Fruit fly (Drosophila melanogaster) whole organism, embryonic: ENCODE measurements around the gene MED14.

Experiments used
- Asciz ChIP-seq: fragments of 200-800 bp; sonication (Bioruptor generic); optimal IDR thresholded peaks from 2 replicates; lab custom pipeline; 2017; ENCODE audit warnings: missing biosample characterization, mild to moderate bottlenecking, missing genetic modification characterization, missing genetic modification reagents
- B-H1 ChIP-seq: fragments of 200-800 bp; sonication (Bioruptor generic); IDR thresholded peaks from 3 replicates; pipeline ENCODE4 v1.3.6; 2022; ENCODE audit warnings: missing biosample characterization, missing genetic modification characterization
- BtbVII ChIP-seq: fragments of 200-800 bp; sonication (Bioruptor generic); optimal IDR thresholded peaks from 3 replicates; lab custom pipeline; 2017; ENCODE audit warnings: missing biosample characterization, mild to moderate bottlenecking, missing genetic modification characterization
- CG10267 ChIP-seq: fragments of 200-800 bp; sonication (Bioruptor generic); optimal IDR thresholded peaks from 2 replicates; lab custom pipeline; 2018; ENCODE audit warnings: missing biosample characterization, mild to moderate bottlenecking, missing genetic modification characterization, moderate library complexity
- CG10979 ChIP-seq: fragments of 200-800 bp; sonication (Bioruptor generic); optimal IDR thresholded peaks from 2 replicates; lab custom pipeline; 2018; ENCODE audit warnings: missing biosample characterization, mild to moderate bottlenecking, missing genetic modification characterization, moderate library complexity
- CG12071 ChIP-seq: fragments of 200-800 bp; sonication (Bioruptor generic); optimal IDR thresholded peaks from 3 replicates; lab custom pipeline; 2018; ENCODE audit warnings: missing biosample characterization, mild to moderate bottlenecking, missing genetic modification characterization
- CG12769 ChIP-seq: fragments of 200-800 bp; sonication (Bioruptor generic); optimal IDR thresholded peaks from 2 replicates; lab custom pipeline; 2019; ENCODE audit warnings: missing biosample characterization, mild to moderate bottlenecking, missing genetic modification characterization, moderate library complexity
- CG13123 ChIP-seq: fragments of 200-800 bp; sonication (Bioruptor generic); optimal IDR thresholded peaks from 2 replicates; lab custom pipeline; 2016; ENCODE audit warnings: missing biosample characterization, missing genetic modification characterization
- CG13624 ChIP-seq: fragments of 200-800 bp; sonication (Bioruptor generic); optimal IDR thresholded peaks from 2 replicates; lab custom pipeline; 2016; ENCODE audit warnings: missing biosample characterization, missing genetic modification characterization
- CG14667 ChIP-seq: fragments of 200-800 bp; sonication (Bioruptor generic); IDR thresholded peaks from 2 replicates; pipeline ENCODE4 v1.3.6; 2022; ENCODE audit warnings: missing biosample characterization, missing genetic modification characterization
- CG14710 ChIP-seq: fragments of 200-800 bp; sonication (Bioruptor generic); optimal IDR thresholded peaks from 3 replicates; lab custom pipeline; 2019; ENCODE audit warnings: missing biosample characterization, mild to moderate bottlenecking, missing genetic modification characterization, moderate library complexity
- CG17385 ChIP-seq: fragments of 200-800 bp; sonication (Bioruptor generic); optimal IDR thresholded peaks from 3 replicates; lab custom pipeline; 2018; ENCODE audit warnings: missing biosample characterization, mild to moderate bottlenecking, missing genetic modification characterization
- CG30431 ChIP-seq: fragments of 200-800 bp; sonication (Bioruptor generic); optimal IDR thresholded peaks from 2 replicates; lab custom pipeline; 2017; ENCODE audit warnings: missing biosample characterization, missing genetic modification characterization
- CG31441 ChIP-seq: fragments of 200-800 bp; sonication (Bioruptor generic); IDR thresholded peaks from 2 replicates; pipeline ENCODE4 v1.3.6; 2022; ENCODE audit warnings: missing biosample characterization, missing genetic modification characterization
- CG4730 ChIP-seq: fragments of 200-800 bp; sonication (Bioruptor generic); IDR thresholded peaks from 2 replicates; pipeline ENCODE4 v1.3.6; 2022; ENCODE audit warnings: missing biosample characterization, missing genetic modification characterization
- CG6791 ChIP-seq: fragments of 200-800 bp; sonication (Bioruptor generic); IDR thresholded peaks from 3 replicates; pipeline ENCODE4 v1.3.6; 2022; ENCODE audit warnings: missing biosample characterization, missing genetic modification characterization; ENCODE audit not compliant: partially characterized antibody
- CG9437 ChIP-seq: fragments of 200-800 bp; sonication (Bioruptor generic); optimal IDR thresholded peaks from 2 replicates; lab custom pipeline; 2018; ENCODE audit warnings: missing biosample characterization, mild to moderate bottlenecking, missing genetic modification characterization
- CTCF ChIP-seq: fragments of 200-800 bp; sonication (Bioruptor generic); optimal IDR thresholded peaks from 2 replicates; lab custom pipeline; 2017; ENCODE audit warnings: missing biosample characterization, mild to moderate bottlenecking, missing genetic modification characterization, moderate library complexity
- Fer1 ChIP-seq: fragments of 200-800 bp; sonication (Bioruptor generic); optimal IDR thresholded peaks from 2 replicates; lab custom pipeline; 2017; ENCODE audit warnings: missing biosample characterization, mild to moderate bottlenecking, missing genetic modification characterization
- HHEX ChIP-seq: fragments of 200-800 bp; sonication (Bioruptor generic); optimal IDR thresholded peaks from 3 replicates; lab custom pipeline; 2017; ENCODE audit warnings: missing biosample characterization, mild to moderate bottlenecking, missing genetic modification characterization, missing genetic modification reagents
- Hr3 ChIP-seq: fragments of 200-800 bp; sonication (Bioruptor generic); optimal IDR thresholded peaks from 3 replicates; lab custom pipeline; 2016; ENCODE audit warnings: missing biosample characterization, missing genetic modification characterization
- Myb ChIP-seq: fragments of 200-800 bp; sonication (Bioruptor generic); optimal IDR thresholded peaks from 2 replicates; lab custom pipeline; 2016; ENCODE audit warnings: missing biosample characterization, missing genetic modification characterization
- Opbp ChIP-seq: fragments of 200-800 bp; sonication (Bioruptor generic); IDR thresholded peaks from 3 replicates; pipeline ENCODE4 v1.3.6; 2022; ENCODE audit warnings: missing biosample characterization, missing genetic modification characterization; ENCODE audit not compliant: partially characterized antibody
- Scr ChIP-seq: fragments of 200-800 bp; sonication (Bioruptor generic); IDR thresholded peaks from 2 replicates; pipeline ENCODE4 v1.3.6; 2022; ENCODE audit warnings: missing biosample characterization, missing genetic modification characterization; ENCODE audit not compliant: partially characterized antibody
- Sry-β ChIP-seq: fragments of 200-800 bp; sonication (Bioruptor generic); optimal IDR thresholded peaks from 2 replicates; lab custom pipeline; 2018; ENCODE audit warnings: missing biosample characterization, mild to moderate bottlenecking, missing genetic modification characterization, moderate library complexity
- ato ChIP-seq: fragments of 200-800 bp; sonication (Bioruptor generic); IDR thresholded peaks from 2 replicates; pipeline ENCODE4 v1.3.6; 2022; ENCODE audit warnings: missing biosample characterization, missing genetic modification characterization; ENCODE audit not compliant: partially characterized antibody
- chm ChIP-seq: fragments of 200-800 bp; sonication (Bioruptor generic); IDR thresholded peaks from 2 replicates; pipeline ENCODE4 v1.3.6; 2022; ENCODE audit warnings: missing biosample characterization, missing genetic modification characterization
- crol ChIP-seq: fragments of 200-800 bp; sonication (Bioruptor generic); IDR thresholded peaks from 2 replicates; pipeline ENCODE4 v1.3.6; 2022; ENCODE audit warnings: missing biosample characterization, missing genetic modification characterization
- crp ChIP-seq, 2 experiments: fragments of 200-800 bp; sonication (Bioruptor generic); optimal IDR thresholded peaks; 2 replicates in 1 of 2; 3 replicates in 1 of 2; lab custom pipeline; 2017; ENCODE audit warnings: missing biosample characterization in 2 of 2, missing genetic modification characterization in 2 of 2, mild to moderate bottlenecking in 1 of 2, moderate library complexity in 1 of 2
- danr ChIP-seq: fragments of 200-800 bp; sonication (Bioruptor generic); IDR thresholded peaks from 2 replicates; pipeline ENCODE4 v1.3.6; 2022; ENCODE audit warnings: missing biosample characterization, missing genetic modification characterization
- disco-r ChIP-seq: fragments of 200-800 bp; sonication (Bioruptor generic); optimal IDR thresholded peaks from 2 replicates; lab custom pipeline; 2016; ENCODE audit warnings: missing biosample characterization, missing genetic modification characterization
- eve ChIP-seq, 2 experiments: fragments of >200 bp; optimal IDR thresholded peaks; 2 replicates each; lab custom pipeline; 2017; ENCODE audit warnings: missing biosample characterization in 2 of 2, missing genetic modification characterization in 2 of 2
- eyg ChIP-seq: fragments of 200-800 bp; sonication (Bioruptor generic); optimal IDR thresholded peaks from 3 replicates; lab custom pipeline; 2016; ENCODE audit warnings: missing biosample characterization, missing genetic modification characterization
- grau ChIP-seq: fragments of 200-800 bp; optimal IDR thresholded peaks from 3 replicates; lab custom pipeline; 2019; ENCODE audit warnings: missing biosample characterization, mild to moderate bottlenecking, missing genetic modification characterization, moderate library complexity
- gsb ChIP-seq: fragments of 200-800 bp; sonication (Bioruptor generic); IDR thresholded peaks from 2 replicates; pipeline ENCODE4 v1.3.6; 2022; ENCODE audit warnings: missing biosample characterization, missing genetic modification characterization
- hb ChIP-seq: fragments of 200-800 bp; sonication (Bioruptor generic); IDR thresholded peaks from 3 replicates; pipeline ENCODE4 v1.3.6; 2022; ENCODE audit warnings: missing biosample characterization, missing genetic modification characterization; ENCODE audit not compliant: partially characterized antibody
- hth ChIP-seq: fragments of >200 bp; optimal IDR thresholded peaks from 2 replicates; lab custom pipeline; 2017; ENCODE audit warnings: inconsistent platforms
- kay ChIP-seq: fragments of 200-800 bp; sonication (Bioruptor generic); optimal IDR thresholded peaks from 2 replicates; lab custom pipeline; 2016; ENCODE audit warnings: missing biosample characterization, missing genetic modification characterization
- lilli ChIP-seq: fragments of 200-800 bp; sonication (Bioruptor generic); optimal IDR thresholded peaks from 3 replicates; lab custom pipeline; 2016; ENCODE audit warnings: missing biosample characterization, missing genetic modification characterization
- nom ChIP-seq: fragments of 200-800 bp; sonication (Bioruptor generic); optimal IDR thresholded peaks from 2 replicates; lab custom pipeline; 2017; ENCODE audit warnings: missing biosample characterization, missing genetic modification characterization, mild to moderate bottlenecking, moderate library complexity, missing genetic modification reagents
- otp ChIP-seq: fragments of 200-800 bp; sonication (Bioruptor generic); IDR thresholded peaks from 3 replicates; pipeline ENCODE4, ENCODE4 v1.3.6; 2022; ENCODE audit warnings: missing biosample characterization, missing genetic modification characterization
- pzg ChIP-seq: fragments of 200-800 bp; sonication (Bioruptor generic); optimal IDR thresholded peaks from 3 replicates; lab custom pipeline; 2018; ENCODE audit warnings: missing biosample characterization, mild to moderate bottlenecking, missing genetic modification characterization, moderate library complexity
- rib ChIP-seq: fragments of 200-800 bp; sonication (Bioruptor generic); IDR thresholded peaks from 2 replicates; pipeline ENCODE4 v1.3.6; 2022; ENCODE audit warnings: missing biosample characterization, missing genetic modification characterization
- ro ChIP-seq: fragments of 200-800 bp; sonication (Bioruptor generic); IDR thresholded peaks from 2 replicates; pipeline ENCODE4 v1.3.6; 2022; ENCODE audit warnings: missing biosample characterization, missing genetic modification characterization
- row ChIP-seq: fragments of 200-800 bp; sonication (Bioruptor generic); IDR thresholded peaks from 3 replicates; pipeline ENCODE4 v1.3.6; 2022; ENCODE audit warnings: missing biosample characterization, missing genetic modification characterization
- sens ChIP-seq: fragments of 200-800 bp; sonication (Bioruptor generic); peaks from one replicate; lab custom pipeline; 2016; ENCODE audit warnings: missing biosample characterization, missing genetic modification characterization
- slou ChIP-seq: fragments of 200-800 bp; sonication (Bioruptor generic); optimal IDR thresholded peaks from 3 replicates; lab custom pipeline; 2016; ENCODE audit warnings: missing biosample characterization, missing genetic modification characterization
- unpg ChIP-seq: fragments of 200-800 bp; sonication (Bioruptor generic); optimal IDR thresholded peaks from 3 replicates; lab custom pipeline; 2018; ENCODE audit warnings: missing biosample characterization, mild to moderate bottlenecking, missing genetic modification characterization, moderate library complexity
- usp ChIP-seq: fragments of >200 bp; optimal IDR thresholded peaks from 2 replicates; lab custom pipeline; 2017; ENCODE audit warnings: missing biosample characterization, missing genetic modification characterization
- zfh1 ChIP-seq: fragments of 200-800 bp; sonication (Bioruptor generic); IDR thresholded peaks from 3 replicates; pipeline ENCODE4 v1.3.6; 2022; ENCODE audit warnings: missing biosample characterization, missing genetic modification characterization

MED14 gene

dm6 chr3L:550082-550827 lies 42.8 kb upstream of the MED14 start:
- TF ChIP-seq Scr (GFP tag; lab: Robert Waterston, UW) (peak; percentile 42; the same call in 1 of the 2 replicates), Sry-β (GFP tag; lab: Kevin White, UChicago) (peak; percentile 64), CG9437 (GFP tag; lab: Kevin White, UChicago) (no peak), CG4730 (GFP tag; lab: Robert Waterston, UW) (no peak), zfh1 (GFP tag; lab: Robert Waterston, UW) (no peak), hb (GFP tag; lab: Robert Waterston, UW) (no peak), Hr3 (no peak), HHEX (GFP tag; lab: Kevin White, UChicago) (peak; percentile 18), Asciz (GFP tag; lab: Kevin White, UChicago) (no peak), disco-r (GFP tag; lab: Kevin White, UChicago) (no peak), CTCF (GFP tag; lab: Kevin White, UChicago) (no peak), row (GFP tag; lab: Robert Waterston, UW) (no peak), rib (GFP tag; lab: Robert Waterston, UW) (no peak), unpg (GFP tag; lab: Kevin White, UChicago) (no peak), hth (no peak), CG10267 (tag; lab: Kevin White, UChicago) (no peak), ato (GFP tag; lab: Robert Waterston, UW) (no peak), ro (GFP tag; lab: Robert Waterston, UW) (no peak), usp (GFP tag; lab: Kevin White, UChicago) (no peak), nom (GFP tag; lab: Kevin White, UChicago) (peak; percentile 28), Fer1 (GFP tag; lab: Kevin White, UChicago) (no peak), Opbp (GFP tag; lab: Robert Waterston, UW) (no peak), CG10979 (tag; lab: Kevin White, UChicago) (no peak), lilli (GFP tag; lab: Kevin White, UChicago) (no peak), sens (peak; percentile 81), CG12071 (GFP tag; lab: Kevin White, UChicago) (no peak), pzg (GFP tag; lab: Kevin White, UChicago) (no peak), CG30431 (GFP tag; lab: Kevin White, UChicago) (no peak), CG6791 (GFP tag; lab: Robert Waterston, UW) (peak; percentile 33; the same call in 1 of the 3 replicates), danr (GFP tag; lab: Robert Waterston, UW) (no peak), CG17385 (GFP tag; lab: Kevin White, UChicago) (no peak), kay (no peak), eve (GFP tag; optimal IDR thresholded peaks at IDR 0.05; lab: Kevin White, UChicago) (peak in 1 of 2 experiments; percentile 41), CG13624 (GFP tag; lab: Kevin White, UChicago) (no peak), crol (GFP tag; lab: Robert Waterston, UW) (peak; percentile 57), BtbVII (GFP tag; lab: Kevin White, UChicago) (no peak), CG14667 (GFP tag; lab: Robert Waterston, UW) (no peak), otp (GFP tag; lab: Robert Waterston, UW) (0 out of 3 replicates have a peak, but pooled peaks have one; percentile 28), CG31441 (GFP tag; lab: Robert Waterston, UW) (no peak), CG12769 (tag; lab: Kevin White, UChicago) (peak; percentile 39), crp (GFP tag; optimal IDR thresholded peaks at IDR 0.05; lab: Kevin White, UChicago) (no peak), grau (tag; lab: Kevin White, UChicago) (no peak), Myb (GFP tag; lab: Kevin White, UChicago) (no peak), CG14710 (tag; lab: Kevin White, UChicago) (no peak), B-H1 (GFP tag; lab: Robert Waterston, UW) (no peak), gsb (GFP tag; lab: Robert Waterston, UW) (no peak), CG13123 (GFP tag; lab: Kevin White, UChicago) (no peak), slou (no peak), eyg (GFP tag; lab: Kevin White, UChicago) (peak; percentile 19), chm (no peak)
